Fruit fly (Drosophila melanogaster): Measurements from ENCODE around the gene Pglym78.
A peak's percentile ranks its signal among the peaks of the same experiment; 100 is the strongest.

Pglym78 gene

DNA sequence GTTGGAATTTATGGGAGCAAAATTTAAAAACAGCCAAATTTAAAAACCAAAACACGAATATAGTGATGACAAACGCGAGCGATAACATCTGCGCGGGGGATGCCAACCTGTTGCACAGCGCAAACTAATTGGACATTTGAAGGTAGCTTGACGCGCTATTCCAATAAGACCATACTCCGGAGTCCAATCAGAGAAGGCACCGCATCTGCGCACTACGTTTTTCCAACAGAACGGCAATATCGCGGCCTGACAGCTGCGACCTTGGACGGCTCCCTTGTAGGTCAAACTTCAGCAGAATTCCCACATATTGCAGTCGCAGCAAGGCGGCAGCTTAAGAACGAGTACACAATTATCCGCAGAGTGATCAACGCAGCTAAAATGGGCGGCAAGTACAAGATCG lies at the start of gene Pglym78, which contains the start of gene CG11882 (continued):
- peak; percentile 98 for TF ChIP-seq pzg (GFP tag; optimal IDR thresholded peaks at IDR 0.05)
- TF ChIP-seq Meics (GFP tag; optimal IDR thresholded peaks at IDR 0.05): peak; percentile 6
- TF ChIP-seq dm (GFP tag; optimal IDR thresholded peaks at IDR 0.05): peak; percentile 51
- no peak for TF ChIP-seq cwo (GFP tag; optimal IDR thresholded peaks at IDR 0.05)
- TF ChIP-seq Mes4 (GFP tag; optimal IDR thresholded peaks at IDR 0.05): peak; percentile 12
- peak; percentile 89 for TF ChIP-seq gfzf (GFP tag; optimal IDR thresholded peaks at IDR 0.05)
- 0 out of 3 replicates have a peak, but pooled peaks have one; percentile 64 for TF ChIP-seq ken (GFP tag; IDR thresholded peaks at IDR 0.05)
- no peak for TF ChIP-seq CG3726 (GFP tag; IDR thresholded peaks at IDR 0.05)
- no peak; the same call in 2 of the 3 replicates for TF ChIP-seq CG11695 (GFP tag; IDR thresholded peaks at IDR 0.05)
- peak; percentile 37; the same call in 1 of the 2 replicates for TF ChIP-seq Drgx (GFP tag; IDR thresholded peaks at IDR 0.05)
- no peak for TF ChIP-seq hkb (optimal IDR thresholded peaks at IDR 0.05)
- no peak; the same call in 1 of the 2 replicates for TF ChIP-seq hkb (GFP tag; IDR thresholded peaks at IDR 0.05)
- peak; percentile 50 for TF ChIP-seq CG30403 (GFP tag; optimal IDR thresholded peaks at IDR 0.05)
- TF ChIP-seq tap (tag; optimal IDR thresholded peaks at IDR 0.05): no peak
- TF ChIP-seq CHES-1-like (GFP tag; optimal IDR thresholded peaks at IDR 0.05): peak; percentile 80
- TF ChIP-seq CG1233 (GFP tag; optimal IDR thresholded peaks at IDR 0.05): no peak
- TF ChIP-seq ems (GFP tag; optimal IDR thresholded peaks at IDR 0.05): no peak
- peak; percentile 2 for TF ChIP-seq CG8924 (tag; optimal IDR thresholded peaks at IDR 0.05)
- TF ChIP-seq knrl (GFP tag; IDR thresholded peaks at IDR 0.05; ENCODE audit: partially characterized antibody): peak; percentile 48; the same call in 1 of the 3 replicates
- TF ChIP-seq CG12744 (GFP tag; optimal IDR thresholded peaks at IDR 0.05): peak; percentile 23
- no peak for TF ChIP-seq Awh (GFP tag; IDR thresholded peaks at IDR 0.05)
- TF ChIP-seq sug (tag; optimal IDR thresholded peaks at IDR 0.05): peak; percentile 73
- TF ChIP-seq Hand (GFP tag; optimal IDR thresholded peaks at IDR 0.05): no peak
- no peak for TF ChIP-seq dysf (GFP tag; IDR thresholded peaks at IDR 0.05)
- peak; percentile 88 for TF ChIP-seq E2f2 (GFP tag; IDR thresholded peaks at IDR 0.05)
- TF ChIP-seq bbx (GFP tag; IDR thresholded peaks at IDR 0.05; ENCODE audit: partially characterized antibody): peak; percentile 55; the same call in 1 of the 2 replicates
- peak; percentile 81 for TF ChIP-seq Elba2 (GFP tag; optimal IDR thresholded peaks at IDR 0.05)
- TF ChIP-seq yki (optimal IDR thresholded peaks at IDR 0.05): no peak
- TF ChIP-seq aop (GFP tag; IDR thresholded peaks at IDR 0.05): no peak
- no peak for TF ChIP-seq Gsc (GFP tag; IDR thresholded peaks at IDR 0.05)
- peak; percentile 91 for TF ChIP-seq CG1603 (tag; optimal IDR thresholded peaks at IDR 0.05)
- no peak for TF ChIP-seq CG2202 (tag; optimal IDR thresholded peaks at IDR 0.05)
- no peak for TF ChIP-seq CG8281 (tag; optimal IDR thresholded peaks at IDR 0.05)
- no peak for TF ChIP-seq CG31441 (GFP tag; IDR thresholded peaks at IDR 0.05)
- TF ChIP-seq al (GFP tag; IDR thresholded peaks at IDR 0.05): peak; percentile 51
- no peak for TF ChIP-seq CG10979 (tag; optimal IDR thresholded peaks at IDR 0.05)
- TF ChIP-seq Ssrp (tag; optimal IDR thresholded peaks at IDR 0.05): no peak
- TF ChIP-seq Abd-B (GFP tag; optimal IDR thresholded peaks at IDR 0.05): no peak
- TF ChIP-seq scrt (GFP tag; optimal IDR thresholded peaks at IDR 0.05): peak; percentile 62
- no peak for TF ChIP-seq CG1602 (GFP tag; optimal IDR thresholded peaks at IDR 0.05)
- TF ChIP-seq CG12299 (tag; optimal IDR thresholded peaks at IDR 0.05): no peak
- no peak for TF ChIP-seq Poxn (GFP tag; IDR thresholded peaks at IDR 0.05)
- TF ChIP-seq Dek (tag; optimal IDR thresholded peaks at IDR 0.05): no peak
- peak; percentile 29 for TF ChIP-seq CG13424 (tag; optimal IDR thresholded peaks at IDR 0.05)
- peak; percentile 60 for TF ChIP-seq BEAF-32 (GFP tag; optimal IDR thresholded peaks at IDR 0.05)
- peak; percentile 12 for TF ChIP-seq kni (GFP tag; optimal IDR thresholded peaks at IDR 0.05)
- TF ChIP-seq onecut (GFP tag; IDR thresholded peaks at IDR 0.05): peak; percentile 31; the same call in 1 of the 2 replicates
- no peak for TF ChIP-seq CG7357 (GFP tag; IDR thresholded peaks at IDR 0.05)
- TF ChIP-seq seq (GFP tag; IDR thresholded peaks at IDR 0.05): 0 out of 2 replicates have a peak, but pooled peaks have one; percentile 27
- TF ChIP-seq Dp (GFP tag; optimal IDR thresholded peaks at IDR 0.05): peak; percentile 76
- TF ChIP-seq CG15601 (tag; optimal IDR thresholded peaks at IDR 0.05): peak; percentile 54

Data from whole organism, embryonic.